Worm (Caenorhabditis elegans) whole organism, L4 larva: ENCODE data around the gene hot-9.
"Not testable (repeated sequence)": the region's sequence is repeated elsewhere in the genome, so short reads cannot be mapped to it uniquely, and the experiment has no call there.

Experiments
- F49E8.2 ChIP-seq: sonication (generic microtip); optimal IDR thresholded peaks from 2 replicates; lab custom pipeline; 2016; ENCODE audit warnings: missing compliant biosample characterization, mild to moderate bottlenecking, missing genetic modification characterization, borderline replicate concordance
- ZK337.2 ChIP-seq: fragments of 200-800 bp; sonication (Bioruptor generic); IDR thresholded peaks from 2 replicates; pipeline ENCODE4 v1.3.6; 2022; ENCODE audit warnings: missing genetic modification reagents, missing genetic modification characterization, missing compliant biosample characterization
- ama-1 ChIP-seq: fragments of 150-350 bp; optimal IDR thresholded peaks from 2 replicates; lab custom pipeline; 2014; ENCODE audit warnings: inconsistent platforms, mixed read lengths
- attf-4 ChIP-seq: sonication (generic microtip); optimal IDR thresholded peaks from 3 replicates; lab custom pipeline; 2017; ENCODE audit warnings: missing biosample characterization, missing genetic modification characterization
- cey-2 ChIP-seq: sonication (generic microtip); optimal IDR thresholded peaks from 3 replicates; lab custom pipeline; 2017; ENCODE audit warnings: missing genetic modification characterization, mild to moderate bottlenecking, missing compliant biosample characterization, antibody characterized with exemption, borderline replicate concordance; ENCODE audit not compliant: insufficient read depth
- gei-8 ChIP-seq: fragments of 200-800 bp; sonication (Bioruptor generic); optimal IDR thresholded peaks from 2 replicates; lab custom pipeline; 2018; ENCODE audit warnings: mild to moderate bottlenecking, missing genetic modification characterization, missing compliant biosample characterization
- lin-15B ChIP-seq: fragments of 150-350 bp; sonication (generic microtip); optimal IDR thresholded peaks from 3 replicates; lab custom pipeline; 2014; ENCODE audit warnings: missing biosample characterization, missing genetic modification characterization
- lin-39 ChIP-seq: fragments of 150-350 bp; optimal IDR thresholded peaks from 2 replicates; lab custom pipeline; 2014; ENCODE audit warnings: missing biosample characterization, missing genetic modification reagents, missing genetic modification characterization
- mdl-1 ChIP-seq, 2 experiments: fragments of 150-350 bp in 1 of 2; sonication (generic microtip) in 1 of 2; optimal IDR thresholded peaks; 2 replicates each; lab custom pipeline; 2014 to 2017; ENCODE audit warnings: missing biosample characterization in 2 of 2, missing genetic modification characterization in 2 of 2
- nhr-6 ChIP-seq: fragments of 150-350 bp; optimal IDR thresholded peaks from 2 replicates; lab custom pipeline; 2014; ENCODE audit warnings: missing biosample characterization, missing genetic modification characterization
- pha-4 ChIP-seq, 2 experiments: fragments of 150-350 bp in 1 of 2; fragments of 200-800 bp in 1 of 2; sonication (Bioruptor generic) in 1 of 2; IDR thresholded peaks in 1 of 2; optimal IDR thresholded peaks in 1 of 2; 2 replicates each; pipeline versions ENCODE4 v1.3.6 to Lab custom; 2014 to 2022; ENCODE audit warnings: missing genetic modification characterization in 2 of 2, missing genetic modification reagents in 2 of 2, missing biosample characterization in 1 of 2, missing compliant biosample characterization in 1 of 2
- unc-62 ChIP-seq, 3 experiments: fragments of 150-350 bp in 1 of 3; sonication (generic microtip); optimal IDR thresholded peaks in 2 of 3; peaks in 1 of 3; 1 replicate in 1 of 3; 2 replicates in 2 of 3; lab custom pipeline; 2014 to 2017; ENCODE audit warnings: missing biosample characterization in 3 of 3, missing genetic modification characterization in 3 of 3, missing genetic modification reagents in 3 of 3, missing genotype in 1 of 3
- zip-11 ChIP-seq: fragments of 200-800 bp; sonication (Bioruptor generic); IDR thresholded peaks from 2 replicates; pipeline ENCODE4 v1.3.6; 2022; ENCODE audit warnings: missing genetic modification characterization, missing compliant biosample characterization

- not testable (repeated sequence) for TF ChIP-seq pha-4 (GFP tag; IDR thresholded peaks at IDR 0.05; lab: Robert Waterston, UW); pha-4 (tag; optimal IDR thresholded peaks at IDR 0.05; lab: Kevin White, UChicago); gei-8; F49E8.2 (tag; lab: Kevin White, UChicago); lin-39 (tag; lab: Kevin White, UChicago); lin-15B (tag; lab: Kevin White, UChicago); cey-2; attf-4 (tag; lab: Kevin White, UChicago); ZK337.2; zip-11 (GFP tag; lab: Robert Waterston, UW); unc-62 (GFP tag; optimal IDR thresholded peaks at IDR 0.05 in 1 of 2; lab: Kevin White, UChicago); unc-62 (tag; optimal IDR thresholded peaks at IDR 0.05; lab: Kevin White, UChicago); ama-1; nhr-6 (tag; lab: Kevin White, UChicago); mdl-1 (tag; optimal IDR thresholded peaks at IDR 0.05; lab: Kevin White, UChicago)
Observed at ce11 chrIV:5062278-5062677, 17.0 kb upstream of the hot-9 start, which contains the start of gene msp-57.
